Worm (Caenorhabditis elegans) whole organism, late embryonic: ENCODE data around the gene R08F11.1.

ENCODE experiments used
- Y22D7AL.16 ChIP-seq: sonication (generic microtip); optimal IDR thresholded peaks from 2 replicates; lab custom pipeline; 2016; ENCODE audit warnings: missing genetic modification characterization, missing compliant biosample characterization
- ama-1 ChIP-seq: fragments of 150-350 bp; optimal IDR thresholded peaks from 2 replicates; lab custom pipeline; 2014
- ceh-19 ChIP-seq: fragments of 200-800 bp; sonication (Bioruptor generic); optimal IDR thresholded peaks from 2 replicates; lab custom pipeline; 2018; ENCODE audit warnings: mild to moderate bottlenecking, missing genetic modification characterization, missing compliant biosample characterization
- ceh-31 ChIP-seq: sonication (generic microtip); optimal IDR thresholded peaks from 2 replicates; lab custom pipeline; 2016; ENCODE audit warnings: missing genetic modification characterization, missing compliant biosample characterization
- dve-1 ChIP-seq: sonication (generic microtip); optimal IDR thresholded peaks from 2 replicates; lab custom pipeline; 2017; ENCODE audit warnings: antibody characterized with exemption, mild to moderate bottlenecking, missing genetic modification characterization, missing compliant biosample characterization
- fkh-6 ChIP-seq: sonication (generic microtip); optimal IDR thresholded peaks from 2 replicates; lab custom pipeline; 2016; ENCODE audit warnings: missing genetic modification characterization, missing compliant biosample characterization
- nfya-1 ChIP-seq: sonication (generic microtip); optimal IDR thresholded peaks from 2 replicates; lab custom pipeline; 2017; ENCODE audit warnings: missing genetic modification characterization, mild to moderate bottlenecking, missing compliant biosample characterization, antibody characterized with exemption, moderate library complexity
- pha-4 ChIP-seq: fragments of 150-350 bp; optimal IDR thresholded peaks from 2 replicates; lab custom pipeline; 2018; ENCODE audit warnings: missing biosample characterization, missing genetic modification reagents, missing genetic modification characterization
- pqm-1 ChIP-seq: sonication (generic microtip); optimal IDR thresholded peaks from 2 replicates; lab custom pipeline; 2016; ENCODE audit warnings: missing genetic modification characterization, missing compliant biosample characterization
- sox-4 ChIP-seq: sonication (generic microtip); optimal IDR thresholded peaks from 2 replicates; lab custom pipeline; 2017; ENCODE audit warnings: mild to moderate bottlenecking, missing genetic modification characterization, inconsistent platforms, missing compliant biosample characterization
- unc-86 ChIP-seq: sonication (generic microtip); optimal IDR thresholded peaks from 2 replicates; lab custom pipeline; 2016; ENCODE audit warnings: missing genetic modification characterization, missing compliant biosample characterization

ce11 chrV:3776086-3776589 lies 7.9 kb downstream of the R08F11.1 start, which contains the start of gene cysl-3:
- TF ChIP-seq ama-1 (lab: Kevin White, UChicago) (no peak), dve-1 (tag; lab: Kevin White, UChicago) (no peak), ceh-19 (GFP tag; lab: Kevin White, UChicago) (no peak), Y22D7AL.16 (no peak), nfya-1 (no peak), fkh-6 (tag; lab: Kevin White, UChicago) (no peak), ceh-31 (tag; lab: Kevin White, UChicago) (no peak), pqm-1 (tag; lab: Kevin White, UChicago) (no peak), pha-4 (no peak), unc-86 (tag; lab: Kevin White, UChicago) (no peak), sox-4 (tag; lab: Kevin White, UChicago) (no peak)
